Fruit fly (Drosophila melanogaster): ENCODE results near the gene CG10467.

CG10467 gene

DNA sequence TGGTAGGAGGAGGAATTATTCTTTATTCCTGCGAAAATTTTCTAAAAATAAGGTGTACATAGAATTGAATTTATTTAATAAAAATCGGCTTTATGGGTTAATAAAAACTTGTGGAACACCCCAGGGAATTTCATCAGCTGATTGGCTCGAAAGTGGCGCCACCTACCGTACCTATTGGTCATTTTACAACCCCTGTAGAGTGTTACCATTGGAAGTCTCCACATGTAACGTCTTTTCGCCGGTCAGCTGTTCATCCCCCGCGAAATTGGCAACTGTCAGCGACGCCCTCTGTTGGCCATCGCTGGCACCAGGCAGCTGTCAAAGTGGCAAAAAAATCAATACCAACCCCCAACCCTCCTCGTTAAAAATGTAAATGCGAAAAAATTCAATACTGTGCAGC is 12.0 kb downstream of the CG10467 start, which contains the start of gene CG13293:
Gene CG13293, plus strand, starts transcription at position 323 of the 400 bp plus-strand sequence.
- no peak for TF ChIP-seq OdsH (GFP tag; optimal IDR thresholded peaks at IDR 0.05)
- TF ChIP-seq foxo (GFP tag; optimal IDR thresholded peaks at IDR 0.05), result no peak
- TF ChIP-seq jim (GFP tag; optimal IDR thresholded peaks at IDR 0.05), result no peak
- no peak for TF ChIP-seq usp (GFP tag; optimal IDR thresholded peaks at IDR 0.05)
- TF ChIP-seq dsf (GFP tag; optimal IDR thresholded peaks at IDR 0.05; ENCODE audit: borderline replicate concordance), result no peak
- no peak for TF ChIP-seq pan (optimal IDR thresholded peaks at IDR 0.05)
- TF ChIP-seq Vsx2 (GFP tag; optimal IDR thresholded peaks at IDR 0.05; ENCODE audit: partially characterized antibody), result no peak
- no peak for TF ChIP-seq sv (GFP tag; optimal IDR thresholded peaks at IDR 0.05)
- no peak for TF ChIP-seq sage (GFP tag; optimal IDR thresholded peaks at IDR 0.05)
- no peak for TF ChIP-seq CG32264 (GFP tag; optimal IDR thresholded peaks at IDR 0.05)
- no peak for TF ChIP-seq Abd-B (GFP tag; optimal IDR thresholded peaks at IDR 0.05)
- no peak for TF ChIP-seq dl (GFP tag; optimal IDR thresholded peaks at IDR 0.05; ENCODE audit: insufficient read depth in 1 of 2, partially characterized antibody in 2 of 2)
- no peak for TF ChIP-seq HLH106 (tag; optimal IDR thresholded peaks at IDR 0.05)
- no peak for TF ChIP-seq h (GFP tag; optimal IDR thresholded peaks at IDR 0.05)
- no peak for TF ChIP-seq woc (GFP tag; optimal IDR thresholded peaks at IDR 0.05)
- TF ChIP-seq Hnf4 (GFP tag; optimal IDR thresholded peaks at IDR 0.05), result no peak

DNA sequence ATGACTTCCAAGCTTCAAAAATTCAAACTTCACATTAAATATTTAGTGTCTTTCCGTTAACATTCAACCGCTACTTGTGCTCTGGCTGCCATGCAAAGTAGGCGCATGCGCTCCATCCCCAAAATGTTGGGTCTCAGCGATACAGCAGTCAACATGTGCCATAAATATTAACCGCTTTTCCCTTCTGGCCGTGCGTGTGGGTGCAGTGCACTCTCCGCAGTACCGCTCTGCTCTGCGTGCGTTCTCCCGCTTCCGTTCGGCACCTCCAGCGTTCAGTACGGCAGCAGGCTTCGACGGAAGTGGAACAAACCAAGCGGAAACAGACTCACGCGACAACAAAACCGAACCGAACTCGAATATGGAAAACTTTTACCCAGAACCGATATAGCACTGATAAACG is 18.1 kb downstream of the CG10467 start, which contains the start of gene ssp6:
Gene ssp6, plus strand, starts transcription at position 294 of the 400 bp plus-strand sequence.
- TF ChIP-seq jim (GFP tag; optimal IDR thresholded peaks at IDR 0.05) (no peak), Dif (GFP tag; optimal IDR thresholded peaks at IDR 0.05; ENCODE audit: partially characterized antibody) (peak; percentile 2), Dfd (GFP tag; optimal IDR thresholded peaks at IDR 0.05) (no peak), dl (GFP tag; optimal IDR thresholded peaks at IDR 0.05; ENCODE audit: insufficient read depth in 1 of 2, partially characterized antibody in 2 of 2) (no peak), Abd-B (GFP tag; optimal IDR thresholded peaks at IDR 0.05) (no peak), OdsH (GFP tag; optimal IDR thresholded peaks at IDR 0.05) (no peak), h (GFP tag; optimal IDR thresholded peaks at IDR 0.05) (no peak), sage (GFP tag; optimal IDR thresholded peaks at IDR 0.05) (no peak)

DNA sequence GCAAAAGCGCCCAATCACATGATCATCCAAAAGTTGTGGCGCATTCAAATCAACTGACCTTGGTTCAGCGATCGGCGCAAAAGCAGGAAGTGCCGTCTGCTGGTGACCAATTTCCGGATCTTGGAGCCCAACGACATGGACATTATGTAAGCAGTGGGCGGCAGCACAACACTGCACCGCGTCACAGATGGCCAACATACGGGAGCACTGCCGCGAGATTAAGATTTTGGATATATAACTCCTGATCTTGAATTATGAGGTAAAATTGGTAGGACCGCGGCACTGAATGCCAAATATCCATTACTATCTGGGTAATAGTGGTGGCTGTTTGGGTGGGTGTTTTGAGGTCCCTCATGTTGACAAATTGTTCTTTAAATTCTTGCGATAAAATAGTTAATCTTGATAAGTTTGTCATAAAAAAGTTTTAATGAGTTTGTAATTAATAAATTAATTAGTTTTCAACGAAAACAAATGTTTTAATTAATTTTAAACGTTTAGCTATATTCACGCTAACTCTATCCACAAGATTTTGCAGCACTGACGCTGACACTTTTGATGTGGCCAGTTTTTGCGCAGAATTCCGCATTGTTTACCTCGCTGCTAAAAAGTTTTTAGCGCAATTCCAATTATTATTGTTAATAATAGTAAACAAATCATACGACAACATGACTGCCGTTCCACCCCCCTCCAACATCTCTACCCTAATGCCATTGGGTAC is 19.4 kb downstream of the CG10467 start, which contains the start of the genes CG13295 and CG6610:
Gene CG13295, minus strand, starts transcription at position 271 of the 718 bp plus-strand sequence.
Gene CG6610, plus strand, starts transcription at position 562 of the 718 bp plus-strand sequence.
- peak; percentile 33 for TF ChIP-seq sv (GFP tag; optimal IDR thresholded peaks at IDR 0.05)
- TF ChIP-seq Jra (GFP tag; optimal IDR thresholded peaks at IDR 0.05), result no peak
- TF ChIP-seq pan (optimal IDR thresholded peaks at IDR 0.05), result no peak
- TF ChIP-seq GATAd (GFP tag; optimal IDR thresholded peaks at IDR 0.05), result no peak
- TF ChIP-seq CG9705 (GFP tag; optimal IDR thresholded peaks at IDR 0.05), result peak; percentile 58
- peak; percentile 37 for TF ChIP-seq ey (GFP tag; optimal IDR thresholded peaks at IDR 0.05)
- TF ChIP-seq HLH106 (tag; optimal IDR thresholded peaks at IDR 0.05), result peak; percentile 83
- TF ChIP-seq woc (GFP tag; optimal IDR thresholded peaks at IDR 0.05), result peak; percentile 84
- peak; percentile 19 for TF ChIP-seq psq (GFP tag; optimal IDR thresholded peaks at IDR 0.05)
- no peak for TF ChIP-seq Vsx2 (GFP tag; optimal IDR thresholded peaks at IDR 0.05; ENCODE audit: partially characterized antibody)
- peak; percentile 57 for TF ChIP-seq dmrt93B (GFP tag; optimal IDR thresholded peaks at IDR 0.05)
- no peak for TF ChIP-seq Rel (GFP tag; optimal IDR thresholded peaks at IDR 0.05)
- peak; percentile 35 for TF ChIP-seq Rel (tag; optimal IDR thresholded peaks at IDR 0.05)
- peak; percentile 39 for TF ChIP-seq OdsH (GFP tag; optimal IDR thresholded peaks at IDR 0.05)
- peak; percentile 88 for TF ChIP-seq Myc (optimal IDR thresholded peaks at IDR 0.05)
- TF ChIP-seq rgr (GFP tag; optimal IDR thresholded peaks at IDR 0.05), result peak; percentile 51
- peak; percentile 23 for TF ChIP-seq br (GFP tag; optimal IDR thresholded peaks at IDR 0.05)
- TF ChIP-seq fru (GFP tag; optimal IDR thresholded peaks at IDR 0.05), result peak; percentile 48
- TF ChIP-seq foxo (GFP tag; optimal IDR thresholded peaks at IDR 0.05), result peak in 1 of 2 experiments; percentile 49
- TF ChIP-seq Sp1 (GFP tag; optimal IDR thresholded peaks at IDR 0.05), result peak; percentile 59
- peak; percentile 54 for TF ChIP-seq h (GFP tag; optimal IDR thresholded peaks at IDR 0.05)

DNA sequence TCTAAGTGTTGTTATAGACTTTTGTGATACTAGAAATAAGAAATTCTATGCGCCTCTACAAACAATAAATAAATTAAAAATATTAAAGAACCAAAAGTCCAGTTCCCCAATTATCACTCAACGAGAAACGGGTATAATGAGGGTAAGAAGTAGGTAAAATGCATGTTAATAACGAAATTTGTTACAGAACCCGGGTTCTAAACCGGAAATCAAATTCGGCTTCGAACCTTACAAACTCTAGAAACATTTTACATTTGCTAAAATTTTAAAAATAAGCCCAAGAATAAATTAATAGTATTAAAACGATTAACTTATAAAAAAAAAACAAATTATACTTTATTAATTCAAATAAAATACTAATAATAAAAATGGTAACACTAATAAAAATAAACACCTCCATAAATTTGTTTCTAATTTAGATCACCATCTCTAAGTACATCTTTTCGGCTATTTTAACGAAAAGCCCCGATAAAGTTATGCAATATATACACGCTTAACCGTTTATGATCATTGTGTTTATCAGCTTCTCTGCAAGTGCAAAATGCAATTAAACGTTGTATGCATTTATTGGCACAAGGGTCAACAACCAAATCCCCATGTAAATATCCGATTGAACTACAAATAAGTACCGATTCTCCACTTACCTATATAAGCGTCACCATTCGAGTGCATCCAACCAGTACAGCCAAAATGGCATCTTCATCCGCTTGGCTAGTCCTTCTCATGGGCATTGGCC is 22.9 kb downstream of the CG10467 start, which contains the start of gene CG6602:
Gene CG6602, plus strand, starts transcription at position 686 of the 736 bp plus-strand sequence.
- TF ChIP-seq Dif (GFP tag; optimal IDR thresholded peaks at IDR 0.05; ENCODE audit: partially characterized antibody) (no peak), jim (GFP tag; optimal IDR thresholded peaks at IDR 0.05) (no peak), Vsx2 (GFP tag; optimal IDR thresholded peaks at IDR 0.05; ENCODE audit: partially characterized antibody) (no peak), CG32264 (GFP tag; optimal IDR thresholded peaks at IDR 0.05) (no peak), brk (GFP tag; optimal IDR thresholded peaks at IDR 0.05) (no peak), Sp1 (GFP tag; optimal IDR thresholded peaks at IDR 0.05) (peak; percentile 36), Hnf4 (GFP tag; optimal IDR thresholded peaks at IDR 0.05) (no peak), dsf (GFP tag; optimal IDR thresholded peaks at IDR 0.05; ENCODE audit: borderline replicate concordance) (no peak), GATAd (GFP tag; optimal IDR thresholded peaks at IDR 0.05) (no peak), br (GFP tag; optimal IDR thresholded peaks at IDR 0.05) (no peak), woc (GFP tag; optimal IDR thresholded peaks at IDR 0.05) (no peak), foxo (GFP tag; optimal IDR thresholded peaks at IDR 0.05) (peak in 1 of 2 experiments; percentile 53), OdsH (GFP tag; optimal IDR thresholded peaks at IDR 0.05) (peak; percentile 27), dmrt93B (GFP tag; optimal IDR thresholded peaks at IDR 0.05) (peak; percentile 89), Rel (GFP tag; optimal IDR thresholded peaks at IDR 0.05) (no peak), Rel (tag; optimal IDR thresholded peaks at IDR 0.05) (no peak), Hr78 (GFP tag; optimal IDR thresholded peaks at IDR 0.05) (no peak), Jra (GFP tag; optimal IDR thresholded peaks at IDR 0.05) (no peak), CrebA (GFP tag; optimal IDR thresholded peaks at IDR 0.05; ENCODE audit: borderline replicate concordance) (no peak), sv (GFP tag; optimal IDR thresholded peaks at IDR 0.05) (peak; percentile 30), lola (GFP tag; optimal IDR thresholded peaks at IDR 0.05) (no peak), h (GFP tag; optimal IDR thresholded peaks at IDR 0.05) (peak; percentile 26), fru (GFP tag; optimal IDR thresholded peaks at IDR 0.05) (peak; percentile 25), tai (GFP tag; optimal IDR thresholded peaks at IDR 0.05) (no peak), sage (GFP tag; optimal IDR thresholded peaks at IDR 0.05) (peak; percentile 39), Myc (optimal IDR thresholded peaks at IDR 0.05) (no peak), HLH106 (tag; optimal IDR thresholded peaks at IDR 0.05) (peak; percentile 59)
